Worm (Caenorhabditis elegans) whole organism, mixed stage, embryonic: ENCODE data around the gene irld-32.
"Not testable (repeated sequence)": the region's sequence is repeated elsewhere in the genome, so short reads cannot be mapped to it uniquely, and the experiment has no call there.

Experiments
- M03D4.4 ChIP-seq: sonication (generic microtip); optimal IDR thresholded peaks from 2 replicates; lab custom pipeline; 2017; ENCODE audit warnings: mild to moderate bottlenecking, missing genetic modification characterization, missing compliant biosample characterization
- bed-3 ChIP-seq: fragments of 200-800 bp; sonication (Bioruptor generic); optimal IDR thresholded peaks from 3 replicates; lab custom pipeline; 2018; ENCODE audit warnings: mild to moderate bottlenecking, missing genetic modification characterization, moderate library complexity, missing compliant biosample characterization
- blmp-1 ChIP-seq: fragments of 150-350 bp; optimal IDR thresholded peaks from 2 replicates; lab custom pipeline; 2014; ENCODE audit warnings: missing biosample characterization, missing genetic modification characterization
- ceh-39 ChIP-seq: fragments of 150-350 bp; optimal IDR thresholded peaks from 2 replicates; lab custom pipeline; 2014; ENCODE audit warnings: missing biosample characterization, missing genetic modification characterization
- ceh-43 ChIP-seq: fragments of 200-800 bp; sonication (Bioruptor generic); optimal IDR thresholded peaks from 2 replicates; lab custom pipeline; 2018; ENCODE audit warnings: mild to moderate bottlenecking, missing genetic modification characterization, moderate library complexity, missing compliant biosample characterization
- ces-1 ChIP-seq: fragments of 150-350 bp; optimal IDR thresholded peaks from 2 replicates; lab custom pipeline; 2014; ENCODE audit warnings: missing biosample characterization, missing genetic modification reagents, missing genetic modification characterization
- cnd-1 ChIP-seq: fragments of 200-800 bp; sonication (Bioruptor generic); optimal IDR thresholded peaks from 2 replicates; lab custom pipeline; 2018; ENCODE audit warnings: mild to moderate bottlenecking, missing genetic modification characterization, missing compliant biosample characterization
- drap-1 ChIP-seq: fragments of 200-800 bp; sonication (Bioruptor generic); optimal IDR thresholded peaks from 3 replicates; lab custom pipeline; 2018; ENCODE audit warnings: mild to moderate bottlenecking, missing genetic modification characterization, missing compliant biosample characterization
- elt-1 ChIP-seq: sonication (generic microtip); optimal IDR thresholded peaks from 2 replicates; lab custom pipeline; 2017; ENCODE audit warnings: missing genetic modification characterization, mild to moderate bottlenecking, missing compliant biosample characterization, antibody characterized with exemption, moderate library complexity, borderline replicate concordance; ENCODE audit not compliant: insufficient read depth
- elt-3 ChIP-seq: fragments of 150-350 bp; optimal IDR thresholded peaks from 2 replicates; lab custom pipeline; 2014; ENCODE audit warnings: missing biosample characterization, missing genetic modification characterization
- flh-1 ChIP-seq: fragments of 200-800 bp; sonication (Bioruptor generic); optimal IDR thresholded peaks from 2 replicates; lab custom pipeline; 2018; ENCODE audit warnings: mild to moderate bottlenecking, missing genetic modification characterization, moderate library complexity, missing compliant biosample characterization
- ham-2 ChIP-seq: fragments of 200-800 bp; sonication (Bioruptor generic); optimal IDR thresholded peaks from 2 replicates; lab custom pipeline; 2018; ENCODE audit warnings: mild to moderate bottlenecking, missing genetic modification characterization, missing compliant biosample characterization
- hlh-1 ChIP-seq: fragments of 150-350 bp; optimal IDR thresholded peaks from 2 replicates; lab custom pipeline; 2014; ENCODE audit warnings: missing biosample characterization, missing genetic modification reagents, missing genetic modification characterization
- lin-13 ChIP-seq: fragments of 150-350 bp; optimal IDR thresholded peaks from 2 replicates; lab custom pipeline; 2014; ENCODE audit warnings: missing biosample characterization, missing genetic modification characterization
- lin-32 ChIP-seq: fragments of 200-800 bp; sonication (Bioruptor generic); optimal IDR thresholded peaks from 2 replicates; lab custom pipeline; 2018; ENCODE audit warnings: mild to moderate bottlenecking, missing genetic modification characterization, missing compliant biosample characterization
- lsy-2 ChIP-seq: fragments of 150-350 bp; optimal IDR thresholded peaks from 2 replicates; lab custom pipeline; 2014; ENCODE audit warnings: missing biosample characterization, missing genetic modification characterization
- mab-5 ChIP-seq: fragments of 150-350 bp; optimal IDR thresholded peaks from 2 replicates; lab custom pipeline; 2014; ENCODE audit warnings: missing biosample characterization, missing genetic modification characterization
- mep-1 ChIP-seq: fragments of 150-350 bp; optimal IDR thresholded peaks from 2 replicates; lab custom pipeline; 2017; ENCODE audit warnings: missing biosample characterization, missing genetic modification reagents, missing genetic modification characterization, inconsistent platforms
- nhr-12 ChIP-seq: fragments of 150-350 bp; optimal IDR thresholded peaks from 2 replicates; lab custom pipeline; 2014; ENCODE audit warnings: missing biosample characterization, missing genetic modification characterization
- nhr-2 ChIP-seq: fragments of 150-350 bp; optimal IDR thresholded peaks from 2 replicates; lab custom pipeline; 2014; ENCODE audit warnings: missing biosample characterization, missing genetic modification characterization
- nhr-237 ChIP-seq: fragments of 150-350 bp; optimal IDR thresholded peaks from 2 replicates; lab custom pipeline; 2014; ENCODE audit warnings: missing biosample characterization, missing genetic modification characterization
- nhr-28 ChIP-seq: fragments of 150-350 bp; optimal IDR thresholded peaks from 2 replicates; lab custom pipeline; 2014; ENCODE audit warnings: missing biosample characterization, missing genetic modification characterization
- nhr-76 ChIP-seq: sonication (generic microtip); optimal IDR thresholded peaks from 2 replicates; lab custom pipeline; 2017; ENCODE audit warnings: missing biosample characterization, missing genetic modification characterization
- pha-4 ChIP-seq: fragments of 150-350 bp; optimal IDR thresholded peaks from 2 replicates; lab custom pipeline; 2018; ENCODE audit warnings: missing biosample characterization, missing genetic modification reagents, missing genetic modification characterization
- sem-2 ChIP-seq: fragments of 200-800 bp; sonication (Bioruptor generic); optimal IDR thresholded peaks from 2 replicates; lab custom pipeline; 2018; ENCODE audit warnings: mild to moderate bottlenecking, missing genetic modification characterization, missing compliant biosample characterization
- snpc-4 ChIP-seq: fragments of 150-350 bp; optimal IDR thresholded peaks from 2 replicates; lab custom pipeline; 2014; ENCODE audit warnings: missing biosample characterization, missing genetic modification characterization
- sptf-1 ChIP-seq: sonication (generic microtip); optimal IDR thresholded peaks from 2 replicates; lab custom pipeline; 2017; ENCODE audit warnings: mild to moderate bottlenecking, missing genetic modification characterization, moderate library complexity, missing compliant biosample characterization
- tbx-8 ChIP-seq: fragments of 200-800 bp; sonication (Bioruptor generic); optimal IDR thresholded peaks from 2 replicates; lab custom pipeline; 2018; ENCODE audit warnings: mild to moderate bottlenecking, missing genetic modification characterization, moderate library complexity, missing compliant biosample characterization
- unc-62 ChIP-seq: fragments of 150-350 bp; optimal IDR thresholded peaks from 2 replicates; lab custom pipeline; 2014; ENCODE audit warnings: missing biosample characterization, missing genetic modification reagents, missing genetic modification characterization
- zip-8 ChIP-seq: fragments of 150-350 bp; optimal IDR thresholded peaks from 2 replicates; lab custom pipeline; 2014; ENCODE audit warnings: missing biosample characterization, missing genetic modification characterization

The irld-32 gene

DNA sequence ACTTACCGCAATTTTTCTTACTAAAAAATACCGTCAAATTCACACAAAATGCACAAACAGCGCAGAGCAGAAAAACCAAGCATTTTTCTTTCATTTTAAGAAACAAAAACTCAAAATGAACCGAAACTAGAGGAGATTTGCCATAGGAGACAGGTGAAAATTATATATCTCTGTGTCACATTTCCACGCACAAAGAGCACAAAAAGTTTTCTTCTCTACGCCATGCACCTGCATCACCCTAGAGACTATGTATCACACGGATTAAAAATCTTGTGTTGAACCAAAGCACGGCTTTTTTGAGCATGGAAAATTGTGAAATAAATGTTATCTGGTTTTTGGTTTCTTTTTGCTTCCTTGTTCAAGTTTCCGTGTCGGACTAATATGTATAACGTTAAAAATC, 27.9 kb upstream of the irld-32 start, which contains the start of gene irld-15:
Gene irld-15 (minus strand): TSS at position 101 of the 400 bp plus-strand sequence.
- TF ChIP-seq nhr-28 (tag; lab: Kevin White, UChicago) = no peak
- no peak for TF ChIP-seq mab-5 (tag; lab: Kevin White, UChicago)
- TF ChIP-seq blmp-1 = no peak
- no peak for TF ChIP-seq ham-2
- no peak for TF ChIP-seq pha-4
- TF ChIP-seq lin-32 = no peak
- no peak for TF ChIP-seq mep-1 (tag; lab: Kevin White, UChicago)
- no peak for TF ChIP-seq nhr-12

DNA sequence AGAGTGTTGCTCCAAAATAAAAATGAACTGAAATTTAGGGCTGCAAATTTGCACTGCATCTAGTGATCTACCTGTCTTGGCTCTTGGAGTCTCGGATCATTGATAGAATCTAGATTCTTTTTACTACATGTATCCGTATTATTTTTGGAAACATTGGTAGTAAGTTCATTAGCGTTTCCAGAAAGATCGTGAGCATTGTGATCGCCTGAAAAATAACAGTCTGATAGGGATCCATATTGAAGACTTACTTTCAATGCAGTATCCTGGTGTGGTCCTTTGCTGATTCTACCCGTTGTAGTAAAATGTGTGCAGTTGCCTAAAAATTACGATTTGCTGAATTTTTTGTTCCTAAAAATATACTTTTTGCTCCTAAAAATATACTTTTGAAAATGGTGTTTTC, 25.3 kb upstream of the irld-32 start:
- TF ChIP-seq nhr-237 (tag; lab: Kevin White, UChicago) (no peak), M03D4.4 (tag; lab: Kevin White, UChicago) (no peak), nhr-12 (no peak), sem-2 (GFP tag; lab: Kevin White, UChicago) (no peak), elt-3 (tag; lab: Kevin White, UChicago) (no peak), ces-1 (GFP tag; lab: Kevin White, UChicago) (no peak), ceh-39 (tag; lab: Kevin White, UChicago) (no peak), hlh-1 (no peak), pha-4 (no peak), mep-1 (tag; lab: Kevin White, UChicago) (no peak), mab-5 (tag; lab: Kevin White, UChicago) (no peak), lsy-2 (tag; lab: Kevin White, UChicago) (no peak), elt-1 (tag; lab: Kevin White, UChicago) (no peak), lin-32 (no peak), nhr-76 (tag; lab: Kevin White, UChicago) (no peak), sptf-1 (tag; lab: Kevin White, UChicago) (no peak), drap-1 (GFP tag; lab: Kevin White, UChicago) (no peak), lin-13 (tag; lab: Kevin White, UChicago) (no peak), tbx-8 (no peak), bed-3 (GFP tag; lab: Kevin White, UChicago) (no peak)

DNA sequence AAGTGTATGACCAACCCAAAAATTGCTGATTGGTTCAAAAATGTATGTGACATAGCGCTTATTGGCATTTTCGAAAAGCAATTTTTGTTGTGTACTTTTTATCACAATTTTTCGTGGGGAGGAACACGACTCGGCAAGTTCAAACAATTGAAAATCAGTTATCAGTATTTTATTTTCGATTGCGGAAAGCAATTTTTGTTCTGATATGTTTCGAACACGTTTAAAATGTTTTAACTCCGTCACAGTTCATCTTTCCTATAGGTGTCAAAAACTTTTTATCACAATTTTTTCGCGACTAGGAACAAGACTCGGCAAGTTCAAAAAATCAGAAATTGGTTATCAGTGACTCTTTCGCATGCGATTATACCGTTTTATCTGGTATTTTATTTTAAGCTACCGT, 23.5 kb upstream of the irld-32 start:
- TF ChIP-seq unc-62 (GFP tag; lab: Kevin White, UChicago) = no peak
- TF ChIP-seq nhr-2 = no peak

DNA sequence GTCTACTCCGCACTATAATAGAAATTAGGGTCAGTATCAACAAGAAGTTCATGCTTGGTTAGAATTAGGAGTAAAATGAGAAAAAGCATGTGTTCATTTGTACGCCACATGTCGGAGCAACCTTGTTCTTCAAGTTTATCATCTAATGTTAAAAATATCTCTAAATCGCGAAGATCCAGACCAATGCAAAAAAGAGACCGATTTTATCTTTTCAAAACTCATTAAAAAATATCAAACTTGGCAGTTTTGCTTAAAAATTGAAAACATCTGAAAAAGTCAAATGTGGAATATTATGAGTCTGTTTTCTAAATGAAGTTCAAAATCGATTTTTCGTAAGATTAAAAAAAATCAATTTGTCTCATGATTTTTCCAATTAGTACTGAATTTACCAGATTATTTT, 10.7 kb upstream of the irld-32 start, which contains the start of gene Y19D10B.6:
Gene Y19D10B.6 (minus strand): TSS at position 101 of the 400 bp plus-strand sequence.
- TF ChIP-seq flh-1 (GFP tag; lab: Kevin White, UChicago); ceh-43 (GFP tag; lab: Kevin White, UChicago); cnd-1: not testable (repeated sequence)

DNA sequence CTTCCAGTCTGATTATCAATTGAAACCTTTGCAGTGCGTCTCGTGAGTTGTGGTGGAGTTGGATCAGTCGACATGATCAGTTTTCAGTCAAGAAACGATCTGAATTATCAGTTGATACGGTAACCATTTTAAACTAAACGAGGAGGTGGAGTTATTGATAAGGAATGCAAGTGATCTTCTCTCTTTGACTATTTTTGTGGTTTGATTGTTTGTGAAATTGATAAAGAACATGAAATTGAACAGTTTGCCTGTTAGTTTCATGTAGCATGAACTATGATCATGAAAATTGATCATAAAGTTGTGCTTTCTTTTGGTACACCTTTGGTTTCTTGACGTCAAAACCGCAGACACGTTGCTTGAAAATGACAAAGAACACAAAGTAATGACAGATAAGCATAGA, 9.2 kb upstream of the irld-32 start, which contains the start of gene pud-1.2:
Gene pud-1.2 (minus strand): TSS at position 101 of the 400 bp plus-strand sequence.
- TF ChIP-seq elt-1 (tag; lab: Kevin White, UChicago); M03D4.4 (tag; lab: Kevin White, UChicago); drap-1 (GFP tag; lab: Kevin White, UChicago): not testable (repeated sequence)

DNA sequence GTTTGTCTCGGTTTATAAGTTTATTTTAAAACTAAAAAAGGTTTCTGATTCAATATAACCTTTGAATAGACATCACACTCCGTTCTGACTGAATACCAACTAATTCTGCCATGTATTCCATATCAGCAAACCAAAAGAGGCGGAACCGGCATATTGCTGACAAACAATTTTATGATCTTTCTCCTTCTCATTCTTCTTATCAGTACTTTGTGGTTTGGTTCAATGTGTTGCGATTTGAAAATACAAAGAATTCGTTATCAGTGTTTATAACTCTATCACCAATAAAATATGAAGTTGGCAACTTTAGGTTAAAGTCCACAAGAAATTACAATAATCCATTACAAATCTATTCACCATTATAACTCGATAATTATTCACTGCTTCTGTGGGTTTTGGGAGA, 7.5 kb upstream of the irld-32 start:
- TF ChIP-seq zip-8 (tag; lab: Kevin White, UChicago) (no peak), snpc-4 (tag; lab: Kevin White, UChicago) (no peak), nhr-76 (tag; lab: Kevin White, UChicago) (no peak), lin-13 (tag; lab: Kevin White, UChicago) (no peak), mab-5 (tag; lab: Kevin White, UChicago) (no peak), ceh-39 (tag; lab: Kevin White, UChicago) (no peak), ces-1 (GFP tag; lab: Kevin White, UChicago) (no peak), nhr-2 (no peak), elt-3 (tag; lab: Kevin White, UChicago) (no peak), sptf-1 (tag; lab: Kevin White, UChicago) (no peak), M03D4.4 (tag; lab: Kevin White, UChicago) (no peak), tbx-8 (no peak)
